Worm (Caenorhabditis elegans) whole organism, L4/young adult: Measurements from ENCODE around the gene crb-1.

Source experiments
- W03F9.2 ChIP-seq: fragments of 150-350 bp; optimal IDR thresholded peaks from 2 replicates; lab custom pipeline; 2014; ENCODE audit warnings: missing biosample characterization, missing genetic modification characterization
- dao-5 ChIP-seq: sonication (generic microtip); optimal IDR thresholded peaks from 2 replicates; lab custom pipeline; 2016; ENCODE audit warnings: missing genotype, missing genetic modification characterization, moderate library complexity, missing compliant biosample characterization

DNA sequence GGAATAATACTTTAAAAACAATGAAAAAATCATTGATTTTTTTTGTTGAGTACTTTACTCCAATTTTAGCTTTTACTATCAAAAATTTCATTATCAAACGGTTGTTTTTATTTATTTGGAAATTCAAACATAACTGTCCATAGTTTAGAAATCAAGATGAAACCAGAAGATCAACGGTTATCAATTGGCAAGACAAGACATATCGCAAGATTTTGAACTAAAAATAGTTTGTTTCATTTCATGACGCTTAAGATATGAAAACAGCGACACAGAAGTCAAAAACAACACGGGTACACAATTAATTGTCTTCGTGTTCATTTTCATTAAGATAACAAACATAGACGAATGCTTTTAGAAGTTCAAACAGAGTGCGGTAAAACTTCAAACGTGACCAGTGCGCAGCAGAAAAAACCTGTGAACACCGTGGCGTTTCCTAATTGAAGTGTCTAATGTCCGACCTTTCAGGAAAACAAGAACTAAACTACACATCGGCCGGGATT is 3.7 kb upstream of the crb-1 start:
- TF ChIP-seq dao-5 (tag; lab: Kevin White, UChicago) (no peak), W03F9.2 (tag; lab: Kevin White, UChicago) (no peak)
